Worm (Caenorhabditis elegans) whole organism, young adult: ENCODE data around the gene T24E12.1.

Source experiments
- F37B4.10 ChIP-seq: fragments of 200-800 bp; sonication (Bioruptor generic); IDR thresholded peaks from 2 replicates; pipeline ENCODE4 v1.3.6; 2022; ENCODE audit warnings: missing genetic modification characterization, missing compliant biosample characterization
- Y95B8A.8 ChIP-seq: fragments of 200-800 bp; sonication (Bioruptor generic); IDR thresholded peaks from 2 replicates; pipeline ENCODE4 v1.3.6; 2022; ENCODE audit warnings: missing genetic modification reagents, missing genetic modification characterization, missing compliant biosample characterization
- aptf-2 ChIP-seq: fragments of 200-800 bp; sonication (Bioruptor generic); conservative IDR thresholded peaks from 2 replicates; pipeline ENCODE4 v1.3.6; 2022; ENCODE audit warnings: missing genetic modification reagents, missing genetic modification characterization, missing compliant biosample characterization
- athp-1 ChIP-seq: sonication (generic microtip); optimal IDR thresholded peaks from 2 replicates; lab custom pipeline; 2017; ENCODE audit warnings: mild to moderate bottlenecking, missing genetic modification characterization, missing compliant biosample characterization
- ceh-27 ChIP-seq: fragments of 200-800 bp; sonication (Bioruptor generic); optimal IDR thresholded peaks from 2 replicates; lab custom pipeline; 2018; ENCODE audit warnings: mild to moderate bottlenecking, missing genetic modification characterization, moderate library complexity, missing compliant biosample characterization
- ceh-40 ChIP-seq: fragments of 200-800 bp; sonication (Bioruptor generic); IDR thresholded peaks from 2 replicates; pipeline ENCODE4 v1.3.6; 2022; ENCODE audit warnings: missing genetic modification characterization, missing compliant biosample characterization
- ceh-58 ChIP-seq: fragments of 200-800 bp; sonication (Bioruptor generic); IDR thresholded peaks from 2 replicates; pipeline ENCODE4 v1.3.6; 2022; ENCODE audit warnings: missing genetic modification characterization, missing compliant biosample characterization
- ceh-79 ChIP-seq: sonication (generic microtip); optimal IDR thresholded peaks from 2 replicates; lab custom pipeline; 2017; ENCODE audit warnings: mild to moderate bottlenecking, missing genetic modification characterization, missing compliant biosample characterization
- ceh-91 ChIP-seq: fragments of 200-800 bp; sonication (Bioruptor generic); IDR thresholded peaks from 2 replicates; pipeline ENCODE4 v1.3.6; 2022; ENCODE audit warnings: missing genetic modification reagents, missing genetic modification characterization, missing compliant biosample characterization
- dpl-1 ChIP-seq: fragments of 150-350 bp; optimal IDR thresholded peaks from 2 replicates; lab custom pipeline; 2014; ENCODE audit warnings: missing biosample characterization, missing genetic modification reagents, missing genetic modification characterization
- efl-1 ChIP-seq: fragments of 150-350 bp; optimal IDR thresholded peaks from 2 replicates; lab custom pipeline; 2014; ENCODE audit warnings: missing biosample characterization, missing genetic modification reagents, missing genetic modification characterization
- egrh-3 ChIP-seq: fragments of 200-800 bp; sonication (Bioruptor generic); IDR thresholded peaks from 2 replicates; pipeline ENCODE4 v1.3.6; 2022; ENCODE audit warnings: missing genetic modification reagents, missing genetic modification characterization, missing compliant biosample characterization
- ets-4 ChIP-seq: fragments of 200-800 bp; sonication (Bioruptor generic); optimal IDR thresholded peaks from 2 replicates; lab custom pipeline; 2018; ENCODE audit warnings: mild to moderate bottlenecking, missing genetic modification characterization, missing compliant biosample characterization
- fkh-3 ChIP-seq: sonication (generic microtip); optimal IDR thresholded peaks from 2 replicates; lab custom pipeline; 2016; ENCODE audit warnings: mild to moderate bottlenecking, missing genetic modification characterization, missing compliant biosample characterization
- gei-17 ChIP-seq: fragments of 200-800 bp; sonication (Bioruptor generic); optimal IDR thresholded peaks from 2 replicates; lab custom pipeline; 2018; ENCODE audit warnings: mild to moderate bottlenecking, missing genetic modification characterization, missing compliant biosample characterization
- hmg-1.2 ChIP-seq: fragments of 200-800 bp; sonication (Bioruptor generic); IDR thresholded peaks from 2 replicates; pipeline ENCODE4 v1.3.6; 2022; ENCODE audit warnings: missing genetic modification reagents, missing genetic modification characterization, missing compliant biosample characterization
- hrde-1 ChIP-seq: sonication (generic microtip); optimal IDR thresholded peaks from 2 replicates; lab custom pipeline; 2016; ENCODE audit warnings: missing genetic modification characterization, mild to moderate bottlenecking, missing compliant biosample characterization, moderate library complexity, missing genotype, missing genetic modification reagents, borderline replicate concordance
- hsf-1 ChIP-seq: fragments of 200-800 bp; sonication (Bioruptor generic); IDR thresholded peaks from 2 replicates; pipeline ENCODE4 v1.3.6; 2022; ENCODE audit warnings: missing genetic modification reagents, missing genetic modification characterization, missing compliant biosample characterization
- lag-1 ChIP-seq: fragments of 200-800 bp; sonication (Bioruptor generic); IDR thresholded peaks from 2 replicates; pipeline ENCODE4 v1.3.6; 2022; ENCODE audit warnings: missing genetic modification reagents, missing genetic modification characterization, missing compliant biosample characterization
- lin-26 ChIP-seq: fragments of 200-800 bp; sonication (Bioruptor generic); IDR thresholded peaks from 2 replicates; pipeline ENCODE4 v1.3.6; 2022; ENCODE audit warnings: missing genetic modification reagents, missing genetic modification characterization, missing compliant biosample characterization
- lin-54 ChIP-seq: fragments of 200-800 bp; sonication (Bioruptor generic); optimal IDR thresholded peaks from 2 replicates; lab custom pipeline; 2018; ENCODE audit warnings: mild to moderate bottlenecking, missing genetic modification characterization, missing compliant biosample characterization
- madf-6 ChIP-seq: fragments of 200-800 bp; sonication (Bioruptor generic); IDR thresholded peaks from 2 replicates; pipeline ENCODE4 v1.3.6; 2022; ENCODE audit warnings: missing genetic modification reagents, missing genetic modification characterization, missing compliant biosample characterization
- madf-8 ChIP-seq: fragments of 200-800 bp; sonication (Bioruptor generic); conservative IDR thresholded peaks from 2 replicates; pipeline ENCODE4 v1.3.6; 2022; ENCODE audit warnings: missing genetic modification reagents, missing genetic modification characterization, missing compliant biosample characterization
- mcd-1 ChIP-seq: fragments of 200-800 bp; sonication (Bioruptor generic); IDR thresholded peaks from 2 replicates; pipeline ENCODE4 v1.3.6; 2022; ENCODE audit warnings: missing genetic modification reagents, missing genetic modification characterization, missing compliant biosample characterization
- mes-4 ChIP-seq: sonication (generic microtip); optimal IDR thresholded peaks from 2 replicates; lab custom pipeline; 2016; ENCODE audit warnings: missing genotype, missing genetic modification characterization, missing compliant biosample characterization
- nfyb-1 ChIP-seq: fragments of 200-800 bp; sonication (Bioruptor generic); IDR thresholded peaks from 2 replicates; pipeline ENCODE4 v1.3.6; 2022; ENCODE audit warnings: missing genetic modification reagents, missing genetic modification characterization, missing compliant biosample characterization
- nhr-179 ChIP-seq: sonication (generic microtip); optimal IDR thresholded peaks from 2 replicates; lab custom pipeline; 2016; ENCODE audit warnings: mild to moderate bottlenecking, missing genetic modification characterization, missing compliant biosample characterization
- rec-8 ChIP-seq, 2 experiments: sonication (generic microtip); optimal IDR thresholded peaks; 2 replicates each; lab custom pipeline; 2016; ENCODE audit warnings: mild to moderate bottlenecking in 2 of 2, missing genetic modification characterization in 2 of 2, missing genetic modification reagents in 2 of 2, missing genotype in 2 of 2, missing biosample characterization in 1 of 2, missing compliant biosample characterization in 1 of 2, moderate library complexity in 1 of 2
- rpc-1 ChIP-seq, 2 experiments: fragments of 150-350 bp in 1 of 2; sonication (generic microtip) in 1 of 2; optimal IDR thresholded peaks; 2 replicates each; lab custom pipeline; 2014 to 2018; ENCODE audit warnings: missing biosample characterization in 1 of 2, missing genetic modification characterization in 1 of 2, missing genetic modification reagents in 1 of 2, missing genotype in 1 of 2
- sdz-38 ChIP-seq: sonication (generic microtip); optimal IDR thresholded peaks from 2 replicates; lab custom pipeline; 2016; ENCODE audit warnings: missing genotype, missing genetic modification characterization, missing compliant biosample characterization
- sea-2 ChIP-seq: fragments of 200-800 bp; sonication (Bioruptor generic); IDR thresholded peaks from 2 replicates; pipeline ENCODE4 v1.3.6; 2022; ENCODE audit warnings: missing genetic modification characterization, missing compliant biosample characterization
- tbx-9 ChIP-seq: sonication (generic microtip); optimal IDR thresholded peaks from 2 replicates; lab custom pipeline; 2016; ENCODE audit warnings: borderline replicate concordance, missing genetic modification characterization, inconsistent platforms, missing compliant biosample characterization
- xnd-1 ChIP-seq: sonication (generic microtip); optimal IDR thresholded peaks from 2 replicates; lab custom pipeline; 2016; ENCODE audit warnings: missing genotype, missing genetic modification reagents, missing genetic modification characterization, missing compliant biosample characterization
- zfh-2 ChIP-seq: fragments of 200-800 bp; sonication (Bioruptor generic); conservative IDR thresholded peaks from 2 replicates; pipeline ENCODE4 v1.3.6; 2022; ENCODE audit warnings: missing genetic modification reagents, missing genetic modification characterization, missing compliant biosample characterization
- ztf-18 ChIP-seq: sonication (generic microtip); optimal IDR thresholded peaks from 2 replicates; lab custom pipeline; 2016; ENCODE audit warnings: missing genotype, mild to moderate bottlenecking, missing genetic modification characterization, missing compliant biosample characterization
- ztf-26 ChIP-seq: sonication (generic microtip); optimal IDR thresholded peaks from 2 replicates; lab custom pipeline; 2017; ENCODE audit warnings: missing genetic modification characterization, missing compliant biosample characterization
- ztf-28 ChIP-seq: fragments of 200-800 bp; sonication (Bioruptor generic); IDR thresholded peaks from 2 replicates; pipeline ENCODE4 v1.3.6; 2022; ENCODE audit warnings: missing genetic modification reagents, missing genetic modification characterization, missing compliant biosample characterization
- ztf-3 ChIP-seq: fragments of 200-800 bp; sonication (Bioruptor generic); optimal IDR thresholded peaks from 2 replicates; lab custom pipeline; 2018; ENCODE audit warnings: mild to moderate bottlenecking, missing genetic modification characterization, missing compliant biosample characterization
- ztf-6 ChIP-seq: fragments of 200-800 bp; sonication (Bioruptor generic); IDR thresholded peaks from 2 replicates; pipeline ENCODE4 v1.3.6; 2022; ENCODE audit warnings: missing genetic modification reagents, missing genetic modification characterization, missing compliant biosample characterization

Gene T24E12.1

DNA sequence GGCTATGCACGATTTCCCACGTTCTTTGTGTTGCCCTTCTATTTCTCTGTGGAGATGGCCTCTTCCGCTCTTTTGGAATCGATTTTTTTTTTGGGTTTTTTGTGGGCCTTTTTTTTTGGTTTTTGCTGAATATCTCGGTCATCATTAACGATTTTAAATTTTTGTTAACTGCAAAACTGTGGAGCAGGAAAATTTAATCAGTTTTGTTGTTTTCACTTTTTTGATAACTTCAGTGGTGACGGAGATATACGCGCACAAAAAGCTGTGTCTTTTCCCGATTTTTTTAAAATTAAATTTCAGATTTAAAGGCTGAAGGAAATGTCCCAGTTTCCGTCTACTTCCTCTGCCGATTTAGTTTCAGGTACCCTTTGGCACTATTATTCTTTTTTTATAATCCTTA, at the start of gene T24E12.1:
TSS of gene T24E12.1 (plus strand) at position 301 of the 400 bp plus-strand sequence.
- TF ChIP-seq aptf-2 (GFP tag; lab: Robert Waterston, UW), result peak; percentile 84; the same call in 1 of the 2 replicates
- no peak for TF ChIP-seq sea-2 (GFP tag; lab: Robert Waterston, UW)
- TF ChIP-seq, all 124 proteins: peak for 1

DNA sequence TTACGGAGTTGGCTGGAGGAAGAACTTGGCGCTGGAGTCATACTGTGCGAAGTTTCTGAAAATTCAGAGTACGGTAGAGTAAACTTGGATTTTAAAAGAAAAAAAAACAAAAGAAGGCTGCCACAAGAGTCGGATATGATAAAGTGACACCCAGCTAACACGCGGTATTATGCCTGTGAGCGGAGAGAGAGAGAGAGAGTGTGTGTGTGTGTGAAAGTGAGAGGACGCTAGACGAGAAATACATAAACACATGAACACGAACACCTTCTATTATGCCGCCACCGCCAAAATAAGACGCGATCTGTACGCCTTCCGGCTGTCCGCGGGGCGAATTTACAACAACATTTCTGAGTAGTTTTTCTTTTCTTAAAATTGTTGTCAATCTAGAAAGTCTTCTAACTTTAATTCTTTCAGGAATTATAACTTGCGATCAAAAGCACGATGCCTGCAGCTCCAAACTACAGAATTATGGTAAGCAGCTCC, 48.4 kb upstream of the T24E12.1 start, which contains the start of gene F12E12.6:
TSS of gene F12E12.6 (minus strand) at position 51 of the 483 bp plus-strand sequence.
- TF ChIP-seq efl-1 (GFP tag; lab: Kevin White, UChicago) (peak; percentile 57), nfyb-1 (no peak), lin-54 (GFP tag; lab: Kevin White, UChicago) (no peak), hmg-1.2 (GFP tag; lab: Robert Waterston, UW) (peak; percentile 33; the same call in 1 of the 2 replicates), egrh-3 (GFP tag; lab: Robert Waterston, UW) (no peak), ceh-40 (GFP tag; lab: Robert Waterston, UW) (no peak), rec-8 (tag; optimal IDR thresholded peaks at IDR 0.05; lab: Kevin White, UChicago) (no peak), fkh-3 (tag; lab: Kevin White, UChicago) (no peak), xnd-1 (tag; lab: Kevin White, UChicago) (no peak), ztf-3 (no peak), ztf-18 (tag; lab: Kevin White, UChicago) (no peak), lag-1 (no peak), dpl-1 (peak; percentile 7), nhr-179 (tag; lab: Kevin White, UChicago) (no peak), madf-6 (peak; percentile 58), zfh-2 (no peak), tbx-9 (tag; lab: Kevin White, UChicago) (no peak), madf-8 (GFP tag; lab: Robert Waterston, UW) (peak; percentile 27; the same call in 1 of the 2 replicates), ets-4 (GFP tag; lab: Kevin White, UChicago) (no peak), ztf-28 (GFP tag; lab: Robert Waterston, UW) (no peak), ceh-58 (no peak), Y95B8A.8 (GFP tag; lab: Robert Waterston, UW) (no peak), hsf-1 (GFP tag; lab: Robert Waterston, UW) (no peak), athp-1 (no peak)

DNA sequence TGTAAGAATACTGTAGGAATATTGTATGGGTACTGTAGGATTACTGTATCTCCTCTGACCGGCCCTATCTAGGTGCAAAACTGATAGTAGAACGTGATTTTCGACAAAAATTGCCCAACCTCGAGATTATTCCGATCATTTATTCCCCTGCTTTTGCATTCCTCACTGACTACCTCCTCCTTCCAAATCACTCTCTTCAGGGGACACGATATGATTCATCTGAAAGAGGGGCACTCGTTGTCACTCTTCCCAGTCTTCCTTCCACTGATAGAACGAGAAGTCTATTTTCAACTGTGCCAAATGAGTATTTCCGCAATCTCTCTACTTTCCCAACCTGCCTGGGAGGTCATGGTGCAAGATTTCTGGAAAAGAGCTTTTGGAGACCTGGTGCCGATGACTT, 45.7 kb upstream of the T24E12.1 start, which contains the start of gene F12E12.2:
TSS of gene F12E12.2 (plus strand) at position 301 of the 400 bp plus-strand sequence.
- TF ChIP-seq sdz-38, result no peak
- no peak for TF ChIP-seq ztf-26
- no peak for TF ChIP-seq ets-4 (GFP tag; lab: Kevin White, UChicago)
- TF ChIP-seq gei-17 (GFP tag; lab: Kevin White, UChicago), result no peak
- no peak for TF ChIP-seq mcd-1 (GFP tag; lab: Robert Waterston, UW)
- TF ChIP-seq ztf-6 (GFP tag; lab: Robert Waterston, UW), result no peak
- no peak for TF ChIP-seq rpc-1 (optimal IDR thresholded peaks at IDR 0.05; lab: Kevin White, UChicago)
- TF ChIP-seq rpc-1 (tag; optimal IDR thresholded peaks at IDR 0.05; lab: Kevin White, UChicago), result no peak
- TF ChIP-seq ceh-27 (GFP tag; lab: Kevin White, UChicago), result no peak
- no peak for TF ChIP-seq ceh-79 (tag; lab: Kevin White, UChicago)
- TF ChIP-seq ceh-91 (GFP tag; lab: Robert Waterston, UW), result no peak
- TF ChIP-seq, all 124 proteins: peak for 0

DNA sequence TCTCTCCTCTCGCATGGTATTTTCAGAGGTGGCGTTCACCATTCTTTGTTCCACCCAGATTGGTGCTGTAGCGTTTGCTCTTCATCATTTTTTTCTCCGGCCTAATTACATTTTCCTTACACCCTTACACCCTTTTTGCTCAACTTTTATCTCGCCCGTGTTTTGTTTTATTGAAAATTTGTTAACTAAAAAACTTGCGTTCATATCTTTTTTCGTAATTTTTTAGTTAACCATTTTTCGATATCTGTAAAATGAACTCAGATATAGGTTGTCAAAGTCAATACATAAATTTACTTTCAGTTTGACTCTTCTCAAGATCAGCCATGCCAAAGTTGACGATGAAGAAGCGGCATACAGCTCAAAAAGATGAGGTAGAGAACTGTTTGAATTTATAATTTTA, 43.8 kb upstream of the T24E12.1 start, which contains the start of gene F12E12.1:
TSS of gene F12E12.1 (plus strand) at position 301 of the 400 bp plus-strand sequence.
- TF ChIP-seq lin-26 (GFP tag; lab: Robert Waterston, UW), result no peak
- no peak for TF ChIP-seq mcd-1 (GFP tag; lab: Robert Waterston, UW)
- no peak for TF ChIP-seq mes-4 (tag; lab: Kevin White, UChicago)
- no peak for TF ChIP-seq F37B4.10 (GFP tag; lab: Robert Waterston, UW)
- no peak for TF ChIP-seq hrde-1 (tag; lab: Kevin White, UChicago)
